Fruit fly (Drosophila melanogaster) whole organism: ENCODE measurements around the gene Pvf2.

Experiments used
- pan ChIP-seq: fragments of >200 bp; optimal IDR thresholded peaks from 2 replicates; lab custom pipeline; 2017
- psq ChIP-seq: fragments of >200 bp; optimal IDR thresholded peaks from 2 replicates; lab custom pipeline; 2017
- usp ChIP-seq: fragments of >200 bp; optimal IDR thresholded peaks from 2 replicates; lab custom pipeline; 2017; ENCODE audit warnings: missing biosample characterization, missing genetic modification characterization, mixed read lengths

DNA sequence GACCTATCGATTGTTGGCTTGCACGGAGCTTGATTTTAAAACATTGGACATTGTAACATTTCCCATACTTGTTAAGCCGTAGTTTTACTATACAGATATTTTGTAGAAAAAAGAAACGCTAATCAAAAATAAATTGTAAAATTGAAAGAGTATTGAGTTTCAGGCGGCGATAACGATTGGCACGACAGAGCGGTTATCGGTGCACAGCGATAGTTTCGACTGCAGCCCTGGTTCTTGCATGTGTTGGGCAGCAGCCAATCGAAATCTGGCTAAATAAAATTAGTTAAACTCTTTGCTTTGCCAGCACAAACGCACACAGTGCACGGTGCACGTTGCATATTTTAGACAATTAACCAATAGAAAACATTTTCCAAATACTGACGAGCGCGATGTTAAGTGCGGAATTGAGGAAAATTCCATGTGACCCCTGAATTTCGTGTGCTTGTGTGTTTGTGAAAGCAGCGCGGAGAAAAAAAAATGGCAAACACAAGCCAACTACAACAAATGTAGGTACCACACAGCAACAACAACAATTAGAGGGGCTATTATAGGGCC is 46.6 kb downstream of the Pvf2 start, which contains the start of gene milt:
- TF ChIP-seq pan (lab: Kevin White, UChicago), result no peak
- TF ChIP-seq usp, result no peak
- TF ChIP-seq psq (lab: Kevin White, UChicago), result no peak
